Worm (Caenorhabditis elegans): ENCODE results near the gene fbxb-87.

fbxb-87 gene

ce11 chrIII:10894220-10894619 is at the start of gene fbxb-87:
Gene fbxb-87 (plus strand): TSS chrIII:10894520.
- TF ChIP-seq nhr-23 (tag; optimal IDR thresholded peaks at IDR 0.05) (no peak), C34F6.9 (tag; optimal IDR thresholded peaks at IDR 0.05) (no peak), elt-3 (tag; optimal IDR thresholded peaks at IDR 0.05) (no peak), alr-1 (tag; optimal IDR thresholded peaks at IDR 0.05) (no peak), lsy-2 (tag; optimal IDR thresholded peaks at IDR 0.05) (no peak), nhr-77 (tag; optimal IDR thresholded peaks at IDR 0.05) (no peak), sma-9 (GFP tag; optimal IDR thresholded peaks at IDR 0.05) (no peak), sma-9 (tag; optimal IDR thresholded peaks at IDR 0.05) (no peak), ceh-82 (tag; optimal IDR thresholded peaks at IDR 0.05) (no peak), nhr-6 (tag; optimal IDR thresholded peaks at IDR 0.05) (no peak), dmd-4 (tag; optimal IDR thresholded peaks at IDR 0.05) (no peak), elt-1 (tag; optimal IDR thresholded peaks at IDR 0.05) (no peak), aly-2 (tag; optimal IDR thresholded peaks at IDR 0.05) (no peak), unc-55 (GFP tag; optimal IDR thresholded peaks at IDR 0.05) (no peak), snpc-4 (tag; optimal IDR thresholded peaks at IDR 0.05) (no peak), unc-39 (tag; optimal IDR thresholded peaks at IDR 0.05) (no peak), blmp-1 (tag; optimal IDR thresholded peaks at IDR 0.05; ENCODE audit: insufficient read depth) (no peak), crh-2 (tag; optimal IDR thresholded peaks at IDR 0.05) (no peak)

ce11 chrIII:10844873-10845272 is 49.4 kb upstream of the fbxb-87 start, which contains the start of gene pde-12:
Gene pde-12 (minus strand): TSS chrIII:10845020.
- TF ChIP-seq egl-27 (tag; optimal IDR thresholded peaks at IDR 0.05), result peak; percentile 72
- no peak for TF ChIP-seq elt-1 (tag; optimal IDR thresholded peaks at IDR 0.05)
- no peak for TF ChIP-seq ztf-1 (GFP tag; conservative IDR thresholded peaks at IDR 0.05)
- TF ChIP-seq R02D3.7 (tag; optimal IDR thresholded peaks at IDR 0.05), result peak; percentile 58
- TF ChIP-seq nhr-11 (tag; optimal IDR thresholded peaks at IDR 0.05), result no peak
- peak; percentile 83 for TF ChIP-seq crh-2 (tag; optimal IDR thresholded peaks at IDR 0.05)
- TF ChIP-seq alr-1 (tag; optimal IDR thresholded peaks at IDR 0.05), result no peak
- peak in 1 of 2 experiments; percentile 23 for TF ChIP-seq mdl-1 (tag; optimal IDR thresholded peaks at IDR 0.05)
- TF ChIP-seq lsy-2 (tag; optimal IDR thresholded peaks at IDR 0.05), result peak; percentile 87 to 92
- TF ChIP-seq elt-3 (tag; optimal IDR thresholded peaks at IDR 0.05), result no peak
- TF ChIP-seq snpc-4 (tag; optimal IDR thresholded peaks at IDR 0.05), result peak; percentile 72
- TF ChIP-seq lin-13 (GFP tag; optimal IDR thresholded peaks at IDR 0.05), result peak; percentile 86
- no peak for TF ChIP-seq ztf-11 (tag; optimal IDR thresholded peaks at IDR 0.05)
- TF ChIP-seq sem-4 (tag; optimal IDR thresholded peaks at IDR 0.05), result peak; percentile 10
- TF ChIP-seq C34F6.9 (tag; optimal IDR thresholded peaks at IDR 0.05), result peak; percentile 90
- TF ChIP-seq lin-39 (tag; optimal IDR thresholded peaks at IDR 0.05), result no peak
- peak; percentile 75 for TF ChIP-seq nhr-77 (tag; optimal IDR thresholded peaks at IDR 0.05)
- peak; percentile 20 for TF ChIP-seq nhr-10 (tag; optimal IDR thresholded peaks at IDR 0.05)
- TF ChIP-seq sma-9 (GFP tag; optimal IDR thresholded peaks at IDR 0.05), result no peak
- no peak for TF ChIP-seq sma-9 (tag; optimal IDR thresholded peaks at IDR 0.05)
- no peak for TF ChIP-seq mbf-1 (tag; optimal IDR thresholded peaks at IDR 0.05)
- TF ChIP-seq unc-62 (GFP tag; optimal IDR thresholded peaks at IDR 0.05), result no peak
- peak; percentile 87 for TF ChIP-seq unc-55 (GFP tag; optimal IDR thresholded peaks at IDR 0.05)
- TF ChIP-seq ceh-16 (tag; optimal IDR thresholded peaks at IDR 0.05), result peak; percentile 27
- TF ChIP-seq ama-1 (optimal IDR thresholded peaks at IDR 0.05), result no peak
- peak; percentile 91 for TF ChIP-seq gmeb-1 (tag; optimal IDR thresholded peaks at IDR 0.05)
- TF ChIP-seq nhr-12 (tag; optimal IDR thresholded peaks at IDR 0.05), result no peak
- TF ChIP-seq ceh-82 (tag; optimal IDR thresholded peaks at IDR 0.05), result no peak
- peak; percentile 79 for TF ChIP-seq F13H6.1 (tag; optimal IDR thresholded peaks at IDR 0.05)
- TF ChIP-seq nhr-237 (tag; optimal IDR thresholded peaks at IDR 0.05), result peak; percentile 17
- TF ChIP-seq lin-11 (tag; optimal IDR thresholded peaks at IDR 0.05), result peak; percentile 77
- TF ChIP-seq aly-2 (tag; optimal IDR thresholded peaks at IDR 0.05), result no peak
- TF ChIP-seq nhr-23 (tag; optimal IDR thresholded peaks at IDR 0.05), result no peak
- TF ChIP-seq mab-5 (tag; optimal IDR thresholded peaks at IDR 0.05), result peak; percentile 64
- no peak for TF ChIP-seq unc-39 (tag; optimal IDR thresholded peaks at IDR 0.05)
- TF ChIP-seq nhr-129 (tag; optimal IDR thresholded peaks at IDR 0.05), result peak; percentile 82
- no peak for TF ChIP-seq dmd-4 (tag; optimal IDR thresholded peaks at IDR 0.05)
- TF ChIP-seq fos-1 (tag; optimal IDR thresholded peaks at IDR 0.05), result peak; percentile 54
- no peak for TF ChIP-seq zag-1 (tag; optimal IDR thresholded peaks at IDR 0.05)
- no peak for TF ChIP-seq skn-1 (tag; optimal IDR thresholded peaks at IDR 0.05)
- no peak for TF ChIP-seq peb-1 (tag; optimal IDR thresholded peaks at IDR 0.05)
- TF ChIP-seq sma-3 (GFP tag; optimal IDR thresholded peaks at IDR 0.05), result peak; percentile 94
- no peak for TF ChIP-seq Y55F3AM.14 (GFP tag; optimal IDR thresholded peaks at IDR 0.05)
- TF ChIP-seq nhr-6 (tag; optimal IDR thresholded peaks at IDR 0.05), result peak; percentile 75
- TF ChIP-seq ztf-4 (tag; optimal IDR thresholded peaks at IDR 0.05), result peak; percentile 46
- peak; percentile 83 for TF ChIP-seq nhr-25 (tag; optimal IDR thresholded peaks at IDR 0.05)
- TF ChIP-seq nhr-21 (tag; optimal IDR thresholded peaks at IDR 0.05), result peak; percentile 84
- peak; percentile 13 for TF ChIP-seq blmp-1 (tag; optimal IDR thresholded peaks at IDR 0.05; ENCODE audit: insufficient read depth)
- TF ChIP-seq ZK546.5 (tag; optimal IDR thresholded peaks at IDR 0.05), result peak; percentile 23

All from whole organism, L2 larva.